Worm (Caenorhabditis elegans) whole organism, midembryonic: ENCODE data around the gene F14D7.2.

Experiments
- T22C8.4 ChIP-seq: fragments of 200-800 bp; sonication (Bioruptor generic); IDR thresholded peaks from 2 replicates; pipeline ENCODE4 v1.3.6; 2022; ENCODE audit warnings: missing genetic modification characterization, missing compliant biosample characterization
- cog-1 ChIP-seq: sonication (generic microtip); optimal IDR thresholded peaks from 2 replicates; lab custom pipeline; 2016; ENCODE audit warnings: missing genetic modification characterization, missing compliant biosample characterization
- flt-1 ChIP-seq: fragments of 200-800 bp; sonication (Bioruptor generic); IDR thresholded peaks from 2 replicates; pipeline ENCODE4 v1.3.6; 2022; ENCODE audit warnings: missing genetic modification characterization, missing compliant biosample characterization
- klf-2 ChIP-seq: fragments of 200-800 bp; sonication (Bioruptor generic); conservative IDR thresholded peaks from 2 replicates; pipeline ENCODE4 v1.3.6; 2022; ENCODE audit warnings: missing genetic modification reagents, missing genetic modification characterization, missing compliant biosample characterization
- med-1 ChIP-seq: sonication (generic microtip); optimal IDR thresholded peaks from 2 replicates; lab custom pipeline; 2017; ENCODE audit warnings: missing genetic modification characterization, mild to moderate bottlenecking, missing compliant biosample characterization, antibody characterized with exemption, missing genetic modification reagents; ENCODE audit not compliant: insufficient read depth
- ref-1 ChIP-seq: fragments of 200-800 bp; sonication (Bioruptor generic); conservative IDR thresholded peaks from 2 replicates; pipeline ENCODE4 v1.3.6; 2022; ENCODE audit warnings: missing genetic modification reagents, missing genetic modification characterization, missing compliant biosample characterization
- tab-1 ChIP-seq: fragments of 200-800 bp; sonication (Bioruptor generic); IDR thresholded peaks from 2 replicates; pipeline ENCODE4 v1.3.6; 2022; ENCODE audit warnings: missing genetic modification characterization, missing compliant biosample characterization
- ztf-23 ChIP-seq: fragments of 200-800 bp; sonication (Bioruptor generic); IDR thresholded peaks from 2 replicates; pipeline ENCODE4 v1.3.6; 2022; ENCODE audit warnings: missing genetic modification reagents, missing genetic modification characterization, missing compliant biosample characterization
- ztf-29 ChIP-seq: fragments of 200-800 bp; sonication (Bioruptor generic); IDR thresholded peaks from 2 replicates; pipeline ENCODE4 v1.3.6; 2022; ENCODE audit warnings: missing genetic modification reagents, missing genetic modification characterization, missing compliant biosample characterization

Gene F14D7.2

ce11 chrV:14243904-14244303 lies 49.6 kb downstream of the F14D7.2 start, which contains the start of gene sre-7:
Gene sre-7, plus strand, starts transcription at chrV:14244204.
- TF ChIP-seq ztf-23 (GFP tag; lab: Robert Waterston, UW), result no peak
- no peak for TF ChIP-seq ref-1
- TF ChIP-seq med-1, result no peak
- TF ChIP-seq flt-1 (GFP tag; lab: Robert Waterston, UW), result no peak
- no peak for TF ChIP-seq cog-1 (tag; lab: Kevin White, UChicago)
- no peak for TF ChIP-seq T22C8.4 (GFP tag; lab: Robert Waterston, UW)
- no peak for TF ChIP-seq klf-2
- TF ChIP-seq ztf-29 (GFP tag; lab: Robert Waterston, UW), result no peak
- no peak for TF ChIP-seq tab-1 (GFP tag; lab: Robert Waterston, UW)
